Worm (Caenorhabditis elegans): ENCODE data around the gene lst-6.

lst-6 gene

DNA sequence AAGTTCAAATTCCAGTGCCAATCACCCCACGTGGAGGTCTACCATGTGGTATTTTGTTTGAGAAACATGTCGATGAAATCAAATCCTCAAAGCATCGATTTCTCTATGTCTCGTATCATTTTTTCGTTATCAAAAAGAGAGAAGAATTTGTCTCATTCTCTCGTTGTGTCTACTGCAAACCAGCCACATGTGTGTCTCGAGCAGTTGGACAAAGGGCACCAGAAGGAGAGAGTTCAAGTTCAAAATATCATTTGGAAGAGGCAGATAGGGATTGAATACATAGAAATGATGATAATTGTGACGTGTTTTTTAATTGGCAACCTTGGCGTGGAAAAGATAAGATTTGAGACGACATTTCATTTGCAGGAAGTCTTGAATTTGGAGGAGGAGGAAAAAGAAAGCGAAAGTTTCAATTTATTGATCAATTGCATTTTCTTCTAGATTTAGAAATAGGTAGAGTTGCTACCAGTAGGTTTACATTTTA lies 37.0 kb upstream of the lst-6 start:
- peak in 1 of 2 experiments; percentile 58 for TF ChIP-seq lsy-2 (tag; optimal IDR thresholded peaks at IDR 0.05)
- no peak for TF ChIP-seq ztf-11 (tag; optimal IDR thresholded peaks at IDR 0.05)
- peak; percentile 83 for TF ChIP-seq fos-1 (tag; optimal IDR thresholded peaks at IDR 0.05)
- no peak for TF ChIP-seq Y55F3AM.14 (GFP tag; optimal IDR thresholded peaks at IDR 0.05)
- no peak for TF ChIP-seq nhr-11 (tag; optimal IDR thresholded peaks at IDR 0.05)
- TF ChIP-seq nhr-21 (tag; optimal IDR thresholded peaks at IDR 0.05): peak; percentile 62
- TF ChIP-seq mab-5 (tag; optimal IDR thresholded peaks at IDR 0.05): peak; percentile 3
- TF ChIP-seq blmp-1 (tag; optimal IDR thresholded peaks at IDR 0.05; ENCODE audit: insufficient read depth): peak; percentile 79
- TF ChIP-seq nhr-129 (tag; optimal IDR thresholded peaks at IDR 0.05): peak; percentile 84
- peak; percentile 38 for TF ChIP-seq gmeb-1 (tag; optimal IDR thresholded peaks at IDR 0.05)
- TF ChIP-seq ztf-4 (tag; optimal IDR thresholded peaks at IDR 0.05): peak; percentile 36
- peak in 1 of 2 experiments; percentile 48 for TF ChIP-seq mdl-1 (tag; optimal IDR thresholded peaks at IDR 0.05)
- TF ChIP-seq lin-13 (GFP tag; optimal IDR thresholded peaks at IDR 0.05): peak; percentile 11
- peak; percentile 89 for TF ChIP-seq skn-1 (tag; optimal IDR thresholded peaks at IDR 0.05)
- TF ChIP-seq sem-4 (tag; optimal IDR thresholded peaks at IDR 0.05): no peak
- TF ChIP-seq nhr-10 (tag; optimal IDR thresholded peaks at IDR 0.05): no peak
- peak; percentile 95 for TF ChIP-seq sma-9 (GFP tag; optimal IDR thresholded peaks at IDR 0.05)
- TF ChIP-seq sma-9 (tag; optimal IDR thresholded peaks at IDR 0.05): no peak
- peak; percentile 53 for TF ChIP-seq sma-3 (GFP tag; optimal IDR thresholded peaks at IDR 0.05)
- peak; percentile 48 for TF ChIP-seq nhr-25 (tag; optimal IDR thresholded peaks at IDR 0.05)
- peak; percentile 73 for TF ChIP-seq nhr-6 (tag; optimal IDR thresholded peaks at IDR 0.05)
- peak; percentile 85 for TF ChIP-seq crh-2 (tag; optimal IDR thresholded peaks at IDR 0.05)
- peak; percentile 72 for TF ChIP-seq F13H6.1 (tag; optimal IDR thresholded peaks at IDR 0.05)
- peak; percentile 20 for TF ChIP-seq egl-27 (tag; optimal IDR thresholded peaks at IDR 0.05)

DNA sequence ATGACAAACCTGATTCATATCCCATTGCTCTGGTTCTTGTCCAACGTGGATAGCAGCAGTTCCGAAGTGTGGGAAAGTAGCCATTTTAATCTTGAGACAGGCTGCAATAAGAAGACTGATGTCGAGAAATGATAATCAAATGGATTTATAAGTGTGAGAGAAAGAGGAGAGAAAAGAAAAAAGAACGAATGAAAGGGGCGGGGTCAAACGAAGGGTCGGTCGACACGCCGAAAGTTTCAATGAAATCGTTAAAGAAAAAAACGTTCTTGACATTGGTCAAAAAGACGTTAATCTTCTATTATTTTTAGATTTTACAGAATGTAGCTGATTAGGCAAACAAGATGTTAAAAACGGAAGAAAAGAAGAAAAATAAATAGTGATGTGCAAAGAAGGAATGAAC lies 35.6 kb upstream of the lst-6 start, which contains the start of gene cth-2:
cth-2 (minus strand) TSS at position 101 of the 400 bp plus-strand sequence.
- TF ChIP-seq nhr-25 (tag; optimal IDR thresholded peaks at IDR 0.05) (peak; percentile 13), mdl-1 (tag; optimal IDR thresholded peaks at IDR 0.05) (no peak)

DNA sequence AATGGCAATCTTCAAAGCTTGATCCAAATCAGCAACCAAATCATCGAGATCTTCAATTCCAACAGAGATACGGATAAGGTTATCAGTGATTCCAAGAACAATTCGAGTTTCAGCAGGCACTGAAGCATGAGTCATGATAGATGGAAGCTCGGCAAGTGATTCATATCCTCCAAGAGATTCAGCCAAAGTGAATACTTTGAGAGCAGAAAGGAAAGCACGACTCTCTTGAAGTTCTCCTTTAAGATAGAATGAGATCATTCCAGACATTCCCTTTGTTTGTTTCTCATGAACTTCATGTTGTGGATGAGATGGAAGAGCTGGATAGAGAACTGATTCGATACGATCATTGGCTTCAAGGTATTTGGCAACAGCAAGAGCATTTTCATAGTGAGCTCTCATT lies 34.0 kb upstream of the lst-6 start:
- TF ChIP-seq sma-9 (GFP tag; optimal IDR thresholded peaks at IDR 0.05): peak; percentile 2
- no peak for TF ChIP-seq sma-9 (tag; optimal IDR thresholded peaks at IDR 0.05)
- TF ChIP-seq ztf-11 (tag; optimal IDR thresholded peaks at IDR 0.05): no peak

DNA sequence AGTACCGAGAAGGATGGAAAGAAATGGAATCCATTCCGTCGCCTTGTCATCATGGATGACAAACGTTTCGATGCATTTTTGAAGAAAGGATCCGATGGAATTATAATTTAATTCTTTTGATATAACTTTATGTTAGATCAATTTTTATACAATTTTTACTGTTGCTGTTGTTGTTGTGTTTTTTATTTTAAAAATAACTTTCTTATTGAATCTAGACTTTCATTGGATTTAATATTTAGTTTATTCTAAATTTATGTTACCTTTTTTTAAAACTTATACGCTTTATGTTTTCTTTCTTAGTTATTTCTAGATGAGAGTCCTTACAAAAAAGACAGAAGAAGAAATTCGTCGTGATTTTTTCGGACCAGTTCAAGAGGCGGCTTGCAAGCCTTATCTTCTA lies 32.7 kb upstream of the lst-6 start, which contains the start of gene ZK1127.3:
ZK1127.3 (plus strand) TSS at position 301 of the 400 bp plus-strand sequence.
- TF ChIP-seq nhr-237 (tag; optimal IDR thresholded peaks at IDR 0.05) (no peak), nhr-10 (tag; optimal IDR thresholded peaks at IDR 0.05) (no peak), sem-4 (tag; optimal IDR thresholded peaks at IDR 0.05) (no peak), unc-62 (GFP tag; optimal IDR thresholded peaks at IDR 0.05) (no peak), unc-55 (GFP tag; optimal IDR thresholded peaks at IDR 0.05) (no peak), R02D3.7 (tag; optimal IDR thresholded peaks at IDR 0.05) (no peak), nhr-129 (tag; optimal IDR thresholded peaks at IDR 0.05) (no peak), lin-11 (tag; optimal IDR thresholded peaks at IDR 0.05) (no peak), fos-1 (tag; optimal IDR thresholded peaks at IDR 0.05) (no peak), crh-2 (tag; optimal IDR thresholded peaks at IDR 0.05) (no peak), dmd-4 (tag; optimal IDR thresholded peaks at IDR 0.05) (no peak), ZK546.5 (tag; optimal IDR thresholded peaks at IDR 0.05) (no peak), nhr-77 (tag; optimal IDR thresholded peaks at IDR 0.05) (no peak), ceh-82 (tag; optimal IDR thresholded peaks at IDR 0.05) (no peak), gmeb-1 (tag; optimal IDR thresholded peaks at IDR 0.05) (no peak), egl-27 (tag; optimal IDR thresholded peaks at IDR 0.05) (no peak), elt-1 (tag; optimal IDR thresholded peaks at IDR 0.05) (no peak)

DNA sequence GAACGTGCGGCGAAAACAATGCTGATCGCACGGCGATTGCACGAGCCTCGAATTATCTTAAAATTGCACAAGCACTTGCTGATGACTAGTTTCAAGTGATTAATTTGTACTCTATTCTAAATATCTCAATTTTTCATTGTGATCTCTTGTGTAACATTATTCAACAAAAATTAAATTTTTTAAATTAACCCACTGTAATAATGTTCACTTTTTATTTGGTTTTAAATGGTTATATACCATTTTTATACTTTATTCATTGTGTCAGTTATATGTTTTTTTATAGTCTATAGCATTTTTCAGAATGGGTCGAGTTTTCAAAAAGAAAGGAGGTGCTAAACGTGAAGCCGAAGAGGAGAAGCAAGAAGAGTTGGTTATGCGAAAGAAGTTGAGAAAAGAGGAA lies 31.3 kb upstream of the lst-6 start, which contains the start of gene ZK1127.4:
ZK1127.4 (plus strand) TSS at position 301 of the 400 bp plus-strand sequence.
- TF ChIP-seq mbf-1 (tag; optimal IDR thresholded peaks at IDR 0.05): no peak
- TF ChIP-seq alr-1 (tag; optimal IDR thresholded peaks at IDR 0.05): no peak
- TF ChIP-seq ZK546.5 (tag; optimal IDR thresholded peaks at IDR 0.05): no peak
- TF ChIP-seq lin-39 (tag; optimal IDR thresholded peaks at IDR 0.05): no peak

Measured in whole organism, L2 larva.